Worm (Caenorhabditis elegans) whole organism, late embryonic: ENCODE results near the gene fbxb-10.

Source experiments
- C08G9.2 ChIP-seq: sonication (generic microtip); optimal IDR thresholded peaks from 2 replicates; lab custom pipeline; 2016; ENCODE audit warnings: mild to moderate bottlenecking, missing genetic modification characterization, moderate library complexity, missing compliant biosample characterization
- C38D4.7 ChIP-seq: fragments of 200-800 bp; sonication (Bioruptor generic); optimal IDR thresholded peaks from 2 replicates; lab custom pipeline; 2018; ENCODE audit warnings: mild to moderate bottlenecking, missing genetic modification characterization, moderate library complexity, missing compliant biosample characterization
- K09A11.1 ChIP-seq: sonication (generic microtip); optimal IDR thresholded peaks from 2 replicates; lab custom pipeline; 2017; ENCODE audit warnings: antibody characterized with exemption, mild to moderate bottlenecking, missing genetic modification characterization, missing compliant biosample characterization; ENCODE audit not compliant: insufficient read depth
- T23F11.4 ChIP-seq: fragments of 200-800 bp; sonication (Bioruptor generic); optimal IDR thresholded peaks from 2 replicates; lab custom pipeline; 2018; ENCODE audit warnings: mild to moderate bottlenecking, missing genetic modification characterization, missing compliant biosample characterization
- ahr-1 ChIP-seq: sonication (generic microtip); optimal IDR thresholded peaks from 2 replicates; lab custom pipeline; 2016; ENCODE audit warnings: missing genetic modification characterization, missing compliant biosample characterization
- ceh-2 ChIP-seq: sonication (generic microtip); optimal IDR thresholded peaks from 2 replicates; lab custom pipeline; 2016; ENCODE audit warnings: missing genotype, missing genetic modification characterization, missing compliant biosample characterization
- ceh-22 ChIP-seq: sonication (generic microtip); optimal IDR thresholded peaks from 2 replicates; lab custom pipeline; 2017; ENCODE audit warnings: missing biosample characterization, missing genetic modification characterization
- ceh-24 ChIP-seq: sonication (generic microtip); optimal IDR thresholded peaks from 2 replicates; lab custom pipeline; 2016; ENCODE audit warnings: mild to moderate bottlenecking, missing genetic modification characterization, missing compliant biosample characterization
- ceh-30 ChIP-seq: fragments of 150-350 bp; optimal IDR thresholded peaks from 2 replicates; lab custom pipeline; 2014; ENCODE audit warnings: missing biosample characterization, missing genetic modification characterization
- ceh-48 ChIP-seq: sonication (generic microtip); optimal IDR thresholded peaks from 2 replicates; lab custom pipeline; 2016; ENCODE audit warnings: missing genetic modification characterization, inconsistent platforms, missing compliant biosample characterization
- che-1 ChIP-seq: sonication (generic microtip); optimal IDR thresholded peaks from 2 replicates; lab custom pipeline; 2016; ENCODE audit warnings: mild to moderate bottlenecking, missing genetic modification characterization, missing compliant biosample characterization
- dmd-4 ChIP-seq: sonication (generic microtip); optimal IDR thresholded peaks from 2 replicates; lab custom pipeline; 2016; ENCODE audit warnings: borderline replicate concordance, missing genetic modification characterization, missing compliant biosample characterization
- dve-1 ChIP-seq: sonication (generic microtip); optimal IDR thresholded peaks from 2 replicates; lab custom pipeline; 2017; ENCODE audit warnings: antibody characterized with exemption, mild to moderate bottlenecking, missing genetic modification characterization, missing compliant biosample characterization
- elt-4 ChIP-seq: sonication (generic microtip); optimal IDR thresholded peaks from 2 replicates; lab custom pipeline; 2016; ENCODE audit warnings: missing genetic modification characterization, missing compliant biosample characterization
- ets-4 ChIP-seq: sonication (generic microtip); optimal IDR thresholded peaks from 2 replicates; lab custom pipeline; 2016; ENCODE audit warnings: missing genetic modification characterization, missing compliant biosample characterization
- eyg-1 ChIP-seq: sonication (generic microtip); optimal IDR thresholded peaks from 2 replicates; lab custom pipeline; 2016; ENCODE audit warnings: missing genotype, missing genetic modification characterization, missing compliant biosample characterization
- fax-1 ChIP-seq: sonication (generic microtip); optimal IDR thresholded peaks from 2 replicates; lab custom pipeline; 2016; ENCODE audit warnings: missing genotype, missing genetic modification characterization, missing compliant biosample characterization
- fkh-6 ChIP-seq: sonication (generic microtip); optimal IDR thresholded peaks from 2 replicates; lab custom pipeline; 2016; ENCODE audit warnings: missing genetic modification characterization, missing compliant biosample characterization
- hlh-13 ChIP-seq: fragments of 200-800 bp; sonication (Bioruptor generic); optimal IDR thresholded peaks from 2 replicates; lab custom pipeline; 2018; ENCODE audit warnings: mild to moderate bottlenecking, missing genetic modification characterization, missing compliant biosample characterization
- hlh-15 ChIP-seq: sonication (generic microtip); optimal IDR thresholded peaks from 2 replicates; lab custom pipeline; 2016; ENCODE audit warnings: missing genetic modification characterization, missing compliant biosample characterization
- hlh-6 ChIP-seq: sonication (generic microtip); optimal IDR thresholded peaks from 2 replicates; lab custom pipeline; 2016; ENCODE audit warnings: missing genotype, missing genetic modification characterization, missing compliant biosample characterization
- lin-11 ChIP-seq: fragments of 200-800 bp; sonication (Bioruptor generic); optimal IDR thresholded peaks from 2 replicates; lab custom pipeline; 2018; ENCODE audit warnings: mild to moderate bottlenecking, missing genetic modification characterization, missing compliant biosample characterization
- madf-2 ChIP-seq: sonication (generic microtip); optimal IDR thresholded peaks from 2 replicates; lab custom pipeline; 2017; ENCODE audit warnings: missing genetic modification characterization, missing compliant biosample characterization
- nfya-1 ChIP-seq: sonication (generic microtip); optimal IDR thresholded peaks from 2 replicates; lab custom pipeline; 2017; ENCODE audit warnings: missing genetic modification characterization, mild to moderate bottlenecking, missing compliant biosample characterization, antibody characterized with exemption, moderate library complexity
- npax-4 ChIP-seq: sonication (generic microtip); optimal IDR thresholded peaks from 2 replicates; lab custom pipeline; 2016; ENCODE audit warnings: missing genetic modification characterization, missing compliant biosample characterization
- odd-2 ChIP-seq: sonication (generic microtip); optimal IDR thresholded peaks from 2 replicates; lab custom pipeline; 2017; ENCODE audit warnings: antibody characterized with exemption, mild to moderate bottlenecking, missing genetic modification characterization, missing compliant biosample characterization
- pag-3 ChIP-seq: sonication (generic microtip); optimal IDR thresholded peaks from 2 replicates; lab custom pipeline; 2016; ENCODE audit warnings: missing compliant biosample characterization, missing genetic modification characterization, borderline replicate concordance
- pat-9 ChIP-seq: fragments of 200-800 bp; sonication (Bioruptor generic); optimal IDR thresholded peaks from 2 replicates; lab custom pipeline; 2018; ENCODE audit warnings: mild to moderate bottlenecking, missing genetic modification characterization, moderate library complexity, missing compliant biosample characterization
- pha-2 ChIP-seq: sonication (generic microtip); optimal IDR thresholded peaks from 2 replicates; lab custom pipeline; 2017; ENCODE audit warnings: mild to moderate bottlenecking, missing genetic modification characterization, missing compliant biosample characterization
- pqm-1 ChIP-seq: sonication (generic microtip); optimal IDR thresholded peaks from 2 replicates; lab custom pipeline; 2016; ENCODE audit warnings: missing genetic modification characterization, missing compliant biosample characterization
- pros-1 ChIP-seq: fragments of 150-350 bp; optimal IDR thresholded peaks from 2 replicates; lab custom pipeline; 2014; ENCODE audit warnings: missing biosample characterization, missing genetic modification reagents, missing genetic modification characterization
- sdc-2 ChIP-seq: sonication (generic microtip); optimal IDR thresholded peaks from 2 replicates; lab custom pipeline; 2016; ENCODE audit warnings: missing genotype, missing genetic modification characterization, missing compliant biosample characterization
- sox-4 ChIP-seq: sonication (generic microtip); optimal IDR thresholded peaks from 2 replicates; lab custom pipeline; 2017; ENCODE audit warnings: mild to moderate bottlenecking, missing genetic modification characterization, inconsistent platforms, missing compliant biosample characterization
- syd-9 ChIP-seq: sonication (generic microtip); optimal IDR thresholded peaks from 2 replicates; lab custom pipeline; 2016; ENCODE audit warnings: mild to moderate bottlenecking, missing genetic modification characterization, moderate library complexity, missing compliant biosample characterization
- tbx-2 ChIP-seq: sonication (generic microtip); optimal IDR thresholded peaks from 2 replicates; lab custom pipeline; 2016; ENCODE audit warnings: missing genetic modification characterization, missing compliant biosample characterization
- tbx-7 ChIP-seq: sonication (generic microtip); optimal IDR thresholded peaks from 2 replicates; lab custom pipeline; 2016; ENCODE audit warnings: missing genotype, missing genetic modification characterization, missing compliant biosample characterization
- unc-42 ChIP-seq: sonication (generic microtip); optimal IDR thresholded peaks from 2 replicates; lab custom pipeline; 2016; ENCODE audit warnings: missing genotype, missing genetic modification characterization, missing compliant biosample characterization
- zip-5 ChIP-seq: sonication (generic microtip); optimal IDR thresholded peaks from 2 replicates; lab custom pipeline; 2016; ENCODE audit warnings: missing genetic modification characterization, missing compliant biosample characterization
- ztf-16 ChIP-seq: sonication (generic microtip); optimal IDR thresholded peaks from 2 replicates; lab custom pipeline; 2017; ENCODE audit warnings: missing genetic modification characterization, missing compliant biosample characterization

fbxb-10 gene

ce11 chrII:1788087-1788486 is 30.1 kb downstream of the fbxb-10 start, which contains the start of the genes C08F1.6 and fbxb-13:
TSS of gene C08F1.6 (minus strand) at chrII:1788187.
TSS of gene fbxb-13 (plus strand) at chrII:1788277.
- no peak for TF ChIP-seq fkh-6 (tag; lab: Kevin White, UChicago)
- TF ChIP-seq pros-1 (tag; lab: Kevin White, UChicago): no peak
- TF ChIP-seq pqm-1 (tag; lab: Kevin White, UChicago): no peak
- no peak for TF ChIP-seq ahr-1
- no peak for TF ChIP-seq sdc-2 (tag; lab: Kevin White, UChicago)
- no peak for TF ChIP-seq tbx-7 (tag; lab: Kevin White, UChicago)
- no peak for TF ChIP-seq fax-1 (tag; lab: Kevin White, UChicago)
- no peak for TF ChIP-seq madf-2

ce11 chrII:1787208-1787607 is 31.0 kb downstream of the fbxb-10 start:
- TF ChIP-seq hlh-13 (GFP tag; lab: Kevin White, UChicago) (no peak), eyg-1 (tag; lab: Kevin White, UChicago) (no peak), C08G9.2 (tag; lab: Kevin White, UChicago) (no peak), ceh-48 (tag; lab: Kevin White, UChicago) (no peak), ceh-30 (tag; lab: Kevin White, UChicago) (no peak), ceh-22 (no peak), hlh-15 (tag; lab: Kevin White, UChicago) (no peak), dmd-4 (tag; lab: Kevin White, UChicago) (no peak), ets-4 (tag; lab: Kevin White, UChicago) (no peak), ztf-16 (tag; lab: Kevin White, UChicago) (no peak), pqm-1 (tag; lab: Kevin White, UChicago) (no peak), che-1 (tag; lab: Kevin White, UChicago) (no peak), odd-2 (tag; lab: Kevin White, UChicago) (no peak), sox-4 (tag; lab: Kevin White, UChicago) (no peak), ahr-1 (no peak), npax-4 (tag; lab: Kevin White, UChicago) (no peak), ceh-24 (no peak), nfya-1 (no peak), C38D4.7 (GFP tag; lab: Kevin White, UChicago) (no peak), unc-42 (tag; lab: Kevin White, UChicago) (no peak)

ce11 chrII:1786209-1786608 is 32.0 kb downstream of the fbxb-10 start, which contains the start of gene C08F1.10:
TSS of gene C08F1.10 (minus strand) at chrII:1786309.
- TF ChIP-seq tbx-2 (tag; lab: Kevin White, UChicago) (no peak), T23F11.4 (GFP tag; lab: Kevin White, UChicago) (no peak), pha-2 (tag; lab: Kevin White, UChicago) (no peak), K09A11.1 (tag; lab: Kevin White, UChicago) (no peak), pag-3 (no peak), elt-4 (tag; lab: Kevin White, UChicago) (no peak), fkh-6 (tag; lab: Kevin White, UChicago) (no peak), syd-9 (tag; lab: Kevin White, UChicago) (no peak), lin-11 (no peak), zip-5 (tag; lab: Kevin White, UChicago) (no peak), hlh-6 (tag; lab: Kevin White, UChicago) (no peak)

ce11 chrII:1784799-1785198 is 33.4 kb downstream of the fbxb-10 start, which contains the start of gene C08F1.11:
TSS of gene C08F1.11 (minus strand) at chrII:1784899.
- TF ChIP-seq dve-1 (no peak), sox-4 (tag; lab: Kevin White, UChicago) (no peak), pat-9 (tag; lab: Kevin White, UChicago) (no peak), fax-1 (tag; lab: Kevin White, UChicago) (no peak), ceh-2 (no peak)
- TF ChIP-seq, all 69 proteins: peak for 0
